Fruit fly (Drosophila melanogaster) whole organism, pupa: ENCODE data around the gene CG32365.

ENCODE experiments used
- CG10348 ChIP-seq: fragments of 200-800 bp; sonication (Bioruptor generic); IDR thresholded peaks from 2 replicates; pipeline ENCODE4 v1.3.6; 2022; ENCODE audit warnings: missing biosample characterization, missing genetic modification characterization
- CG12605 ChIP-seq: fragments of 200-800 bp; sonication (Bioruptor generic); IDR thresholded peaks from 2 replicates; pipeline ENCODE4 v1.3.6; 2022; ENCODE audit warnings: missing biosample characterization, missing genetic modification characterization
- CG13204 ChIP-seq: fragments of 200-800 bp; sonication (Bioruptor generic); optimal IDR thresholded peaks from 2 replicates; lab custom pipeline; 2018; ENCODE audit warnings: missing biosample characterization, mild to moderate bottlenecking, missing genetic modification characterization, moderate library complexity
- CG14655 ChIP-seq: fragments of 200-800 bp; sonication (Bioruptor generic); optimal IDR thresholded peaks from 3 replicates; lab custom pipeline; 2017; ENCODE audit warnings: mild to moderate bottlenecking, missing biosample characterization, missing genetic modification reagents, missing genetic modification characterization
- CG15710 ChIP-seq: fragments of 200-800 bp; sonication (Bioruptor generic); optimal IDR thresholded peaks from 2 replicates; lab custom pipeline; 2018; ENCODE audit warnings: missing biosample characterization, mild to moderate bottlenecking, missing genetic modification characterization, moderate library complexity
- CG17806 ChIP-seq: fragments of 200-800 bp; sonication (Bioruptor generic); optimal IDR thresholded peaks from 2 replicates; lab custom pipeline; 2018; ENCODE audit warnings: missing biosample characterization, mild to moderate bottlenecking, missing genetic modification characterization, moderate library complexity
- CG32121 ChIP-seq: fragments of 200-800 bp; sonication (Bioruptor generic); IDR thresholded peaks from 2 replicates; pipeline ENCODE4 v1.3.6; 2022; ENCODE audit warnings: missing biosample characterization, missing genetic modification characterization
- CG34367 ChIP-seq: fragments of 200-800 bp; sonication (Bioruptor generic); optimal IDR thresholded peaks from 2 replicates; lab custom pipeline; 2018; ENCODE audit warnings: missing biosample characterization, mild to moderate bottlenecking, missing genetic modification characterization
- CG4496 ChIP-seq: fragments of 200-800 bp; sonication (Bioruptor generic); IDR thresholded peaks from 3 replicates; pipeline ENCODE4 v1.3.6; 2022; ENCODE audit warnings: missing biosample characterization, missing genetic modification characterization
- CG8159 ChIP-seq: fragments of 200-800 bp; sonication (Bioruptor generic); optimal IDR thresholded peaks from 3 replicates; lab custom pipeline; 2018; ENCODE audit warnings: missing biosample characterization, mild to moderate bottlenecking, missing genetic modification characterization, moderate library complexity
- CG8301 ChIP-seq: fragments of 200-800 bp; sonication (Bioruptor generic); optimal IDR thresholded peaks from 2 replicates; lab custom pipeline; 2018; ENCODE audit warnings: missing biosample characterization, mild to moderate bottlenecking, missing genetic modification characterization
- CG9948 ChIP-seq: fragments of 200-800 bp; sonication (Bioruptor generic); optimal IDR thresholded peaks from 2 replicates; lab custom pipeline; 2018; ENCODE audit warnings: missing biosample characterization, mild to moderate bottlenecking, missing genetic modification characterization, moderate library complexity
- D1 ChIP-seq: fragments of 200-800 bp; sonication (Bioruptor generic); optimal IDR thresholded peaks from 2 replicates; lab custom pipeline; 2018; ENCODE audit warnings: missing biosample characterization, mild to moderate bottlenecking, missing genetic modification characterization, moderate library complexity
- EcR ChIP-seq: fragments of 200-800 bp; sonication (Bioruptor generic); optimal IDR thresholded peaks from 3 replicates; lab custom pipeline; 2019; ENCODE audit warnings: missing biosample characterization, missing genetic modification characterization, mild to moderate bottlenecking, moderate library complexity, missing genetic modification reagents
- Ets98B ChIP-seq: fragments of 200-800 bp; sonication (Bioruptor generic); IDR thresholded peaks from 2 replicates; pipeline ENCODE4 v1.3.6; 2022; ENCODE audit warnings: missing biosample characterization, missing genetic modification characterization
- Pif1A ChIP-seq: fragments of 200-800 bp; sonication (Bioruptor generic); optimal IDR thresholded peaks from 3 replicates; lab custom pipeline; 2016; ENCODE audit warnings: missing biosample characterization, missing genetic modification characterization
- Pif1B ChIP-seq: fragments of 200-800 bp; sonication (Bioruptor generic); optimal IDR thresholded peaks from 3 replicates; lab custom pipeline; 2016; ENCODE audit warnings: missing biosample characterization, missing genetic modification characterization
- Snoo ChIP-seq: fragments of 200-800 bp; sonication (Bioruptor generic); optimal IDR thresholded peaks from 3 replicates; lab custom pipeline; 2017; ENCODE audit warnings: missing biosample characterization, mild to moderate bottlenecking, missing genetic modification characterization, inconsistent platforms
- fd96Ca ChIP-seq: fragments of 200-800 bp; sonication (Bioruptor generic); IDR thresholded peaks from 3 replicates; pipeline ENCODE4 v1.3.6; 2022; ENCODE audit warnings: missing biosample characterization, missing genetic modification characterization
- gl ChIP-seq: fragments of 200-800 bp; sonication (Bioruptor generic); optimal IDR thresholded peaks from 2 replicates; lab custom pipeline; 2018; ENCODE audit warnings: missing biosample characterization, mild to moderate bottlenecking, missing genetic modification characterization
- rn ChIP-seq: fragments of 200-800 bp; sonication (Bioruptor generic); IDR thresholded peaks from 2 replicates; pipeline ENCODE4 v1.3.6; 2022; ENCODE audit warnings: missing biosample characterization, missing genetic modification characterization

The CG32365 gene

dm6 chr3L:7860634-7861431, 8.0 kb upstream of the CG32365 start:
- TF ChIP-seq CG12605 (no peak), CG8301 (tag; lab: Kevin White, UChicago) (no peak), CG34367 (tag; lab: Kevin White, UChicago) (no peak), gl (tag; lab: Kevin White, UChicago) (no peak), Pif1B (GFP tag; lab: Kevin White, UChicago) (no peak), CG32121 (no peak), fd96Ca (GFP tag; lab: Robert Waterston, UW) (no peak), CG4496 (GFP tag; lab: Robert Waterston, UW) (no peak), CG14655 (GFP tag; lab: Kevin White, UChicago) (no peak), EcR (GFP tag; lab: Kevin White, UChicago) (no peak), CG13204 (no peak), Ets98B (GFP tag; lab: Robert Waterston, UW) (no peak), rn (GFP tag; lab: Robert Waterston, UW) (no peak), CG8159 (no peak), CG15710 (tag; lab: Kevin White, UChicago) (no peak), Pif1A (GFP tag; lab: Kevin White, UChicago) (no peak)

DNA sequence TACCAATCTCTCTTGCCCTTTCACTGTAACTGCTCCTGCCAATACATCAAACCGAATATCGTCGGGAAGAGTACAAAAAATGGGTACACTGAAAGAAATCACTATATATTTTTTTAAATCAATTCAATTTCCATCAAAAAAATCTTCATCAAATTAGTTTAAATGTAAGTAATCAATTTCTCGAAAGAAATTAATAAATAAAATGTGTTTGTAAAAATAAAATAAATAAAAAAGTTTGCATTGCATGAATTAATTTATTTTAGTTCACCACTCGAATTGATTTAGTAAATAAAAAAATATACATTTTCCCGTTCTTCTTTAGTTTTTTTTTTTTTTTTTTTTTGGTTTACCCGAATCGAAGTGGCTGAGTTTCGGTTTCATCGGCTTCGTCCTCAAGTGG, 7.0 kb upstream of the CG32365 start:
- TF ChIP-seq CG32121 (no peak), Pif1B (GFP tag; lab: Kevin White, UChicago) (no peak), D1 (peak; percentile 9), CG9948 (peak; percentile 53), CG15710 (tag; lab: Kevin White, UChicago) (no peak), Ets98B (GFP tag; lab: Robert Waterston, UW) (no peak), CG34367 (tag; lab: Kevin White, UChicago) (no peak), gl (tag; lab: Kevin White, UChicago) (no peak), CG12605 (no peak), CG8301 (tag; lab: Kevin White, UChicago) (no peak), CG8159 (peak; percentile 64), EcR (GFP tag; lab: Kevin White, UChicago) (no peak), rn (GFP tag; lab: Robert Waterston, UW) (no peak)

- TF ChIP-seq CG32121, result 0 out of 2 replicates have a peak, but pooled peaks have one; percentile 7
- no peak for TF ChIP-seq CG10348 (GFP tag; lab: Robert Waterston, UW)
- TF ChIP-seq CG14655 (GFP tag; lab: Kevin White, UChicago), result peak; percentile 16
- peak; percentile 49; the same call in 1 of the 3 replicates for TF ChIP-seq fd96Ca (GFP tag; lab: Robert Waterston, UW)
- TF ChIP-seq Ets98B (GFP tag; lab: Robert Waterston, UW), result peak; percentile 28; the same call in 1 of the 2 replicates
- peak; percentile 59 for TF ChIP-seq EcR (GFP tag; lab: Kevin White, UChicago)
- TF ChIP-seq CG15710 (tag; lab: Kevin White, UChicago), result no peak
- no peak for TF ChIP-seq CG13204
- TF ChIP-seq Pif1A (GFP tag; lab: Kevin White, UChicago), result peak; percentile 19
- peak; percentile 13 for TF ChIP-seq CG17806 (tag; lab: Kevin White, UChicago)
- TF ChIP-seq gl (tag; lab: Kevin White, UChicago), result peak; percentile 21
- TF ChIP-seq Pif1B (GFP tag; lab: Kevin White, UChicago), result no peak
- TF ChIP-seq CG4496 (GFP tag; lab: Robert Waterston, UW), result no peak
- no peak for TF ChIP-seq rn (GFP tag; lab: Robert Waterston, UW)
- TF ChIP-seq CG8159, result peak; percentile 32
- no peak for TF ChIP-seq CG9948
- TF ChIP-seq CG12605, result no peak
- no peak for TF ChIP-seq CG34367 (tag; lab: Kevin White, UChicago)
- no peak for TF ChIP-seq D1
- no peak for TF ChIP-seq CG8301 (tag; lab: Kevin White, UChicago)
- TF ChIP-seq Snoo (tag; lab: Kevin White, UChicago), result no peak
Measured at dm6 chr3L:7862238-7863022, 6.4 kb upstream of the CG32365 start.

DNA sequence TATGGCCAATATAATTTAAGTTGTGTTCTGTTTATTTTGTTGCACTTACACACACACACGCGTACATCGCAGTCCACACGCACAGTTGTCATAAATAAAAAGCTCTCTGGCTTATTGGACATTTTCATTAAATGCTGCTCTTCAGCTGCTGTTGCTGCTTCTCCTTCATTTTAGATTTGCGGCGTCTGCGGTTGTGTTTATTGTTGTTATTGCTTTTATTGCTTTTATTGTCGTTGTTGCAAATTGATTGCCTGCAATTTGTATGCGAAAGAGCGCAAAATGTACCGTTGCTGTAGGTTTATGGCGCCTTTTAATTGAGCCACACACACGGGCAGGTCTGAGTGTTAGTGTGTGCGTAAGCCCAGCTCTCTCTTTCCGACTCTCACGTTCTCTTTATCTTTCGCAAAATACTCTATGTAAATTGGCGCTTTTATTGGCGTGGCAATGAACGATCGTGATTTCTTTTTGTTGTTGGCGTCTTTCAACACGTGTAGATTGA, 5.5 kb upstream of the CG32365 start:
- no peak for TF ChIP-seq Ets98B (GFP tag; lab: Robert Waterston, UW)
- no peak for TF ChIP-seq CG4496 (GFP tag; lab: Robert Waterston, UW)

- TF ChIP-seq EcR (GFP tag; lab: Kevin White, UChicago) (no peak), CG4496 (GFP tag; lab: Robert Waterston, UW) (peak; percentile 79), Snoo (tag; lab: Kevin White, UChicago) (peak; percentile 59), gl (tag; lab: Kevin White, UChicago) (no peak), fd96Ca (GFP tag; lab: Robert Waterston, UW) (peak; percentile 32; the same call in 1 of the 3 replicates), Pif1A (GFP tag; lab: Kevin White, UChicago) (peak; percentile 33), CG34367 (tag; lab: Kevin White, UChicago) (peak; percentile 55), Pif1B (GFP tag; lab: Kevin White, UChicago) (no peak), CG13204 (peak; percentile 23), CG12605 (peak; percentile 82), D1 (no peak), CG17806 (tag; lab: Kevin White, UChicago) (peak; percentile 66), Ets98B (GFP tag; lab: Robert Waterston, UW) (peak; percentile 72; the same call in 1 of the 2 replicates), CG10348 (GFP tag; lab: Robert Waterston, UW) (peak; percentile 78), rn (GFP tag; lab: Robert Waterston, UW) (peak; percentile 71; the same call in 1 of the 2 replicates), CG14655 (GFP tag; lab: Kevin White, UChicago) (peak; percentile 68), CG9948 (peak; percentile 63), CG8159 (peak; percentile 85), CG32121 (peak; percentile 87), CG15710 (tag; lab: Kevin White, UChicago) (peak; percentile 68), CG8301 (tag; lab: Kevin White, UChicago) (peak; percentile 68)
Measured at dm6 chr3L:7863766-7864305, 5.0 kb upstream of the CG32365 start.
